Worm (Caenorhabditis elegans): ENCODE results near the gene Y50D4B.2.

DNA sequence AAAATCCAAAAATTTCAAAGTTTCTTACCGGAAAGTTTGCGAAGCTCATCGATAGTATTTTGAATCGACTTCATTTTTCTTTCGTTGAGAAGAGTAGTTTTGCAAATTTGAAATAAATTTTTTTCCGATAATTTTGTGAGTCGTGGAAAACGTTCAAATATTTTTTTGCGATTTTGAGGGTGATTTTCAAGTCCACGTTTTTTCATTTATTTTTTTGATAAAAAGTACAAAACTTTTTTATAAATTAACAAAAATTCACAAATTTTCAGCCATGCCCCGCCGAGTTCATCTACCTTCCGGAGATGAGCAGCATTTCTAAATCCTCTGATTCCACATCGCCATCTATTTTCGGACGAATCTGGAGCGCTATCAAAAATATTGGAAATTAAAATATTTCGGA, 32.9 kb upstream of the Y50D4B.2 start, which contains the start of gene K10C9.7:
- TF ChIP-seq Y5F2A.4 (GFP tag; optimal IDR thresholded peaks at IDR 0.05) (no peak), ama-1 (optimal IDR thresholded peaks at IDR 0.05) (no peak), snpc-4 (tag; optimal IDR thresholded peaks at IDR 0.05) (no peak), daf-16 (GFP tag; optimal IDR thresholded peaks at IDR 0.05) (no peak), daf-16 (tag; optimal IDR thresholded peaks at IDR 0.05) (no peak), set-16 (GFP tag; IDR thresholded peaks at IDR 0.05) (no peak), ztf-11 (tag; optimal IDR thresholded peaks at IDR 0.05) (no peak), nhr-28 (tag; optimal IDR thresholded peaks at IDR 0.05) (no peak), hlh-11 (tag; optimal IDR thresholded peaks at IDR 0.05) (no peak), T26A8.4 (GFP tag; IDR thresholded peaks at IDR 0.05) (no peak)

All from whole organism, L4 larva.